Fruit fly (Drosophila melanogaster) whole organism, embryonic: ENCODE data around the gene wit.

ENCODE experiments used
- Bgb ChIP-seq: fragments of 200-800 bp; sonication (Bioruptor generic); IDR thresholded peaks from 2 replicates; pipeline ENCODE4 v1.3.6; 2022; ENCODE audit warnings: missing biosample characterization, missing genetic modification characterization; ENCODE audit not compliant: partially characterized antibody
- CG11560 ChIP-seq: fragments of 200-800 bp; sonication (Bioruptor generic); IDR thresholded peaks from 3 replicates; pipeline ENCODE4 v1.3.6; 2022; ENCODE audit warnings: missing biosample characterization, missing genetic modification characterization
- CG12236 ChIP-seq: fragments of 200-800 bp; sonication (Bioruptor generic); optimal IDR thresholded peaks from 2 replicates; lab custom pipeline; 2016; ENCODE audit warnings: missing biosample characterization, missing genetic modification characterization
- CG14710 ChIP-seq: fragments of 200-800 bp; sonication (Bioruptor generic); optimal IDR thresholded peaks from 3 replicates; lab custom pipeline; 2019; ENCODE audit warnings: missing biosample characterization, mild to moderate bottlenecking, missing genetic modification characterization, moderate library complexity
- CG15073 ChIP-seq: fragments of 200-800 bp; sonication (Bioruptor generic); optimal IDR thresholded peaks from 2 replicates; lab custom pipeline; 2016; ENCODE audit warnings: missing biosample characterization, missing genetic modification characterization
- CG15514 ChIP-seq: fragments of 200-800 bp; sonication (Bioruptor generic); optimal IDR thresholded peaks from 3 replicates; lab custom pipeline; 2017; ENCODE audit warnings: missing biosample characterization, missing genetic modification characterization, mild to moderate bottlenecking, moderate library complexity, missing genetic modification reagents
- CG16863 ChIP-seq: fragments of 200-800 bp; sonication (Bioruptor generic); optimal IDR thresholded peaks from 3 replicates; lab custom pipeline; 2016; ENCODE audit warnings: missing biosample characterization, missing genetic modification characterization
- CG17385 ChIP-seq: fragments of 200-800 bp; sonication (Bioruptor generic); optimal IDR thresholded peaks from 3 replicates; lab custom pipeline; 2018; ENCODE audit warnings: missing biosample characterization, mild to moderate bottlenecking, missing genetic modification characterization
- CG18476 ChIP-seq: fragments of 200-800 bp; sonication (Bioruptor generic); optimal IDR thresholded peaks from 2 replicates; lab custom pipeline; 2016; ENCODE audit warnings: missing biosample characterization, mild to moderate bottlenecking, missing genetic modification characterization
- CG2875 ChIP-seq: fragments of 200-800 bp; sonication (Bioruptor generic); optimal IDR thresholded peaks from 2 replicates; lab custom pipeline; 2017; ENCODE audit warnings: missing biosample characterization, mild to moderate bottlenecking, missing genetic modification characterization, missing genetic modification reagents
- CG3065 ChIP-seq: fragments of 200-800 bp; sonication (Bioruptor generic); optimal IDR thresholded peaks from 2 replicates; lab custom pipeline; 2016; ENCODE audit warnings: missing biosample characterization, missing genetic modification characterization
- CG31365 ChIP-seq: fragments of 200-800 bp; sonication (Bioruptor generic); optimal IDR thresholded peaks from 2 replicates; lab custom pipeline; 2018; ENCODE audit warnings: missing biosample characterization, mild to moderate bottlenecking, missing genetic modification characterization
- CG7928 ChIP-seq: fragments of 200-800 bp; sonication (Bioruptor generic); optimal IDR thresholded peaks from 2 replicates; lab custom pipeline; 2017; ENCODE audit warnings: missing biosample characterization, mild to moderate bottlenecking, missing genetic modification characterization
- CG8478 ChIP-seq: fragments of >200 bp; optimal IDR thresholded peaks from 2 replicates; lab custom pipeline; 2018
- D19B ChIP-seq: fragments of 200-800 bp; sonication (Bioruptor generic); optimal IDR thresholded peaks from 2 replicates; lab custom pipeline; 2017; ENCODE audit warnings: missing biosample characterization, mild to moderate bottlenecking, missing genetic modification characterization
- Dad ChIP-seq: fragments of 200-800 bp; sonication (Bioruptor generic); optimal IDR thresholded peaks from 3 replicates; lab custom pipeline; 2016; ENCODE audit warnings: missing biosample characterization, missing genetic modification characterization
- Doc2 ChIP-seq: fragments of 200-800 bp; sonication (Bioruptor generic); IDR thresholded peaks from 2 replicates; pipeline ENCODE4 v1.3.6; 2022; ENCODE audit warnings: missing biosample characterization, missing genetic modification characterization
- Fer2 ChIP-seq: fragments of 200-800 bp; sonication (Bioruptor generic); optimal IDR thresholded peaks from 2 replicates; lab custom pipeline; 2018; ENCODE audit warnings: missing biosample characterization, mild to moderate bottlenecking, missing genetic modification characterization, moderate library complexity
- GATAe ChIP-seq: fragments of 200-800 bp; sonication (Bioruptor generic); conservative IDR thresholded peaks from 2 replicates; pipeline ENCODE4 v1.3.6; 2022; ENCODE audit warnings: missing biosample characterization, missing genetic modification characterization
- H2.0 ChIP-seq: fragments of 200-800 bp; sonication (Bioruptor generic); IDR thresholded peaks from 2 replicates; pipeline ENCODE4 v1.3.6; 2022; ENCODE audit warnings: missing biosample characterization, missing genetic modification characterization
- Hey ChIP-seq: fragments of 200-800 bp; sonication (Bioruptor generic); optimal IDR thresholded peaks from 3 replicates; lab custom pipeline; 2018; ENCODE audit warnings: missing biosample characterization, mild to moderate bottlenecking, missing genetic modification characterization
- Hmx ChIP-seq: fragments of 200-800 bp; sonication (Bioruptor generic); optimal IDR thresholded peaks from 2 replicates; lab custom pipeline; 2016; ENCODE audit warnings: missing biosample characterization, missing genetic modification characterization
- MESR4 ChIP-seq: fragments of 200-800 bp; sonication (Bioruptor generic); optimal IDR thresholded peaks from 2 replicates; lab custom pipeline; 2018; ENCODE audit warnings: missing biosample characterization, mild to moderate bottlenecking, missing genetic modification characterization, moderate library complexity
- Nf-YB ChIP-seq: fragments of 200-800 bp; sonication (Bioruptor generic); optimal IDR thresholded peaks from 3 replicates; lab custom pipeline; 2019; ENCODE audit warnings: missing biosample characterization, mild to moderate bottlenecking, missing genetic modification characterization, moderate library complexity
- PHDP ChIP-seq: fragments of 200-800 bp; sonication (Bioruptor generic); optimal IDR thresholded peaks from 3 replicates; lab custom pipeline; 2018; ENCODE audit warnings: missing biosample characterization, mild to moderate bottlenecking, missing genetic modification characterization, moderate library complexity
- Trl ChIP-seq, 3 experiments: fragments of >200 bp in 2 of 3; fragments of 200-800 bp in 1 of 3; sonication (Bioruptor generic) in 1 of 3; optimal IDR thresholded peaks; 2 replicates in 1 of 3; 3 replicates in 2 of 3; lab custom pipeline; 2016 to 2017; ENCODE audit warnings: missing biosample characterization in 1 of 3, missing genetic modification characterization in 1 of 3
- YL-1 ChIP-seq: fragments of 200-800 bp; sonication (Bioruptor generic); optimal IDR thresholded peaks from 3 replicates; lab custom pipeline; 2017; ENCODE audit warnings: missing biosample characterization, mild to moderate bottlenecking, missing genetic modification characterization
- ash1 ChIP-seq: fragments of 200-800 bp; sonication (Bioruptor generic); optimal IDR thresholded peaks from 2 replicates; lab custom pipeline; 2018; ENCODE audit warnings: missing biosample characterization, mild to moderate bottlenecking, missing genetic modification characterization
- bbx ChIP-seq: fragments of 200-800 bp; sonication (Bioruptor generic); IDR thresholded peaks from 2 replicates; pipeline ENCODE4 v1.3.6; 2022; ENCODE audit warnings: missing biosample characterization, missing genetic modification characterization; ENCODE audit not compliant: partially characterized antibody
- cg ChIP-seq: fragments of 200-800 bp; sonication (Bioruptor generic); optimal IDR thresholded peaks from 3 replicates; lab custom pipeline; 2019; ENCODE audit warnings: missing biosample characterization, mild to moderate bottlenecking, missing genetic modification characterization, moderate library complexity
- chif ChIP-seq, 2 experiments: fragments of 200-800 bp; sonication (Bioruptor generic); optimal IDR thresholded peaks; 3 replicates each; lab custom pipeline; 2016; ENCODE audit warnings: missing biosample characterization in 2 of 2, missing genetic modification characterization in 2 of 2
- corto ChIP-seq: fragments of 200-800 bp; sonication (Bioruptor generic); optimal IDR thresholded peaks from 2 replicates; lab custom pipeline; 2016; ENCODE audit warnings: missing biosample characterization, mild to moderate bottlenecking, missing genetic modification characterization, moderate library complexity
- gfzf ChIP-seq: fragments of 200-800 bp; sonication (Bioruptor generic); optimal IDR thresholded peaks from 2 replicates; lab custom pipeline; 2016; ENCODE audit warnings: missing biosample characterization, mild to moderate bottlenecking, missing genetic modification characterization, moderate library complexity
- grau ChIP-seq: fragments of 200-800 bp; optimal IDR thresholded peaks from 3 replicates; lab custom pipeline; 2019; ENCODE audit warnings: missing biosample characterization, mild to moderate bottlenecking, missing genetic modification characterization, moderate library complexity
- grn ChIP-seq: fragments of 200-800 bp; sonication (Bioruptor generic); optimal IDR thresholded peaks from 3 replicates; lab custom pipeline; 2017; ENCODE audit warnings: missing biosample characterization, missing genetic modification characterization
- klu ChIP-seq: fragments of 200-800 bp; sonication (Bioruptor generic); IDR thresholded peaks from 2 replicates; pipeline ENCODE4 v1.3.6; 2022; ENCODE audit warnings: missing biosample characterization, missing genetic modification characterization
- lilli ChIP-seq: fragments of 200-800 bp; sonication (Bioruptor generic); optimal IDR thresholded peaks from 3 replicates; lab custom pipeline; 2016; ENCODE audit warnings: missing biosample characterization, missing genetic modification characterization
- lov ChIP-seq, 2 experiments: fragments of 200-800 bp in 1 of 2; fragments of >200 bp in 1 of 2; sonication (Bioruptor generic) in 1 of 2; IDR thresholded peaks in 1 of 2; optimal IDR thresholded peaks in 1 of 2; 2 replicates in 1 of 2; 3 replicates in 1 of 2; pipeline versions ENCODE4 v1.3.6 to Lab custom; 2017 to 2022; ENCODE audit warnings: missing biosample characterization in 1 of 2, missing genetic modification characterization in 1 of 2
- luna ChIP-seq: fragments of 200-800 bp; sonication (Bioruptor generic); optimal IDR thresholded peaks from 2 replicates; lab custom pipeline; 2016; ENCODE audit warnings: missing biosample characterization, missing genetic modification characterization
- mam ChIP-seq: fragments of 200-800 bp; sonication (Bioruptor generic); optimal IDR thresholded peaks from 3 replicates; lab custom pipeline; 2016; ENCODE audit warnings: missing biosample characterization, missing genetic modification characterization
- nerfin-1 ChIP-seq: fragments of 200-800 bp; sonication (Bioruptor generic); optimal IDR thresholded peaks from 3 replicates; lab custom pipeline; 2019; ENCODE audit warnings: missing biosample characterization, mild to moderate bottlenecking, missing genetic modification characterization, moderate library complexity
- oc ChIP-seq: fragments of 200-800 bp; sonication (Bioruptor generic); optimal IDR thresholded peaks from 2 replicates; lab custom pipeline; 2018; ENCODE audit warnings: missing biosample characterization, mild to moderate bottlenecking, missing genetic modification characterization, moderate library complexity
- ranshi ChIP-seq: fragments of 200-800 bp; sonication (Bioruptor generic); IDR thresholded peaks from 2 replicates; pipeline ENCODE4 v1.3.6; 2022; ENCODE audit warnings: missing biosample characterization, missing genetic modification characterization
- rib ChIP-seq: fragments of 200-800 bp; sonication (Bioruptor generic); IDR thresholded peaks from 2 replicates; pipeline ENCODE4 v1.3.6; 2022; ENCODE audit warnings: missing biosample characterization, missing genetic modification characterization
- sisA ChIP-seq: fragments of 200-800 bp; sonication (Bioruptor generic); IDR thresholded peaks from 2 replicates; pipeline ENCODE4 v1.3.6; 2022; ENCODE audit warnings: missing biosample characterization, missing genetic modification characterization
- sqz ChIP-seq: fragments of 200-800 bp; sonication (Bioruptor generic); optimal IDR thresholded peaks from 3 replicates; lab custom pipeline; 2018; ENCODE audit warnings: missing biosample characterization, mild to moderate bottlenecking, missing genetic modification characterization
- tgo ChIP-seq: fragments of 200-800 bp; sonication (Bioruptor generic); IDR thresholded peaks from 3 replicates; pipeline ENCODE4 v1.3.6; 2022; ENCODE audit warnings: missing biosample characterization, missing genetic modification characterization
- tio ChIP-seq: fragments of 200-800 bp; sonication (Bioruptor generic); optimal IDR thresholded peaks from 2 replicates; lab custom pipeline; 2017; ENCODE audit warnings: missing biosample characterization, missing genetic modification characterization, inconsistent platforms
- tna ChIP-seq: fragments of 200-800 bp; sonication (Bioruptor generic); IDR thresholded peaks from 2 replicates; pipeline ENCODE4 v1.3.6; 2022; ENCODE audit warnings: missing biosample characterization, missing genetic modification characterization; ENCODE audit not compliant: partially characterized antibody

Gene wit

DNA sequence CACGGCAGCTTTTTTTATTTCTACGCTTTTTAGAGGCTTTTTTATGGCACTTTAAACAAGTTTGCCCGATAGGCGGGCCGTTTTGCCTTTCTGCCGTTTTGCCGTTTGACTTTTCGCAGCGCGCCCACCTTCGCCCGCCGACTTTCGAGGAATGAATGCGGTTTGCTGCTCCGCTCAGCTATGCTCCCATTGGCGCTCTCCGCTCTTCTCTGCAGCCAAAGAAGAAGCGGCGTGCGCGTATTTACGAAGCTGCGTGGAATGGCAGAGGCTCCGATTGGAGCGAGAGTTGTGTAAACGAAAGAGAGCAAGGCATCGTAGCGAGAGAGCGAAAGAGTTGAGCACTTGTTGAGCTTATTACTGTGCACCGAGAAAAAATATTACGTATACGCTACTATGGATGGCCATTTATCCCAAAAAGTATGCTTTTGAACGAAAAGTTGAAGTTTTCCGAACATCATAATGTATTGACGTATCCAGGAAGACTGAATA lies at the start of gene wit (continued):
- no peak for TF ChIP-seq CG15073 (GFP tag; lab: Kevin White, UChicago)
- TF ChIP-seq Doc2 (GFP tag; lab: Robert Waterston, UW) = no peak
- TF ChIP-seq gfzf = peak; percentile 32
- no peak for TF ChIP-seq Dad (GFP tag; lab: Kevin White, UChicago)
- no peak for TF ChIP-seq klu (GFP tag; lab: Robert Waterston, UW)
- TF ChIP-seq sisA = peak; percentile 16; the same call in 1 of the 2 replicates
- TF ChIP-seq CG3065 (GFP tag; lab: Kevin White, UChicago) = no peak
- TF ChIP-seq CG14710 = no peak
- TF ChIP-seq MESR4 (GFP tag; lab: Kevin White, UChicago) = no peak
- TF ChIP-seq GATAe (GFP tag; lab: Robert Waterston, UW) = no peak
- no peak for TF ChIP-seq CG11560 (tag; lab: Robert Waterston, UW)
- no peak for TF ChIP-seq tio (GFP tag; lab: Kevin White, UChicago)
- no peak for TF ChIP-seq Hey (tag; lab: Kevin White, UChicago)
- peak; percentile 25 for TF ChIP-seq lilli (GFP tag; lab: Kevin White, UChicago)
- no peak for TF ChIP-seq oc (tag; lab: Kevin White, UChicago)
- no peak for TF ChIP-seq CG7928 (GFP tag; lab: Kevin White, UChicago)
- TF ChIP-seq CG8478 (lab: Kevin White, UChicago) = no peak
- peak; percentile 47 for TF ChIP-seq PHDP (tag; lab: Kevin White, UChicago)
- TF ChIP-seq CG17385 = peak; percentile 73
- peak; percentile 22 for TF ChIP-seq mam (GFP tag; lab: Kevin White, UChicago)
- peak; percentile 52 for TF ChIP-seq CG15514
- no peak for TF ChIP-seq CG31365
- peak; percentile 38 for TF ChIP-seq corto
- peak; percentile 56; the same call in 1 of the 2 replicates for TF ChIP-seq rib (GFP tag; lab: Robert Waterston, UW)
- TF ChIP-seq bbx (GFP tag; lab: Robert Waterston, UW) = peak; percentile 41; the same call in 1 of the 2 replicates
- peak; percentile 40 for TF ChIP-seq CG2875 (GFP tag; lab: Kevin White, UChicago)
- TF ChIP-seq lov (optimal IDR thresholded peaks at IDR 0.05; lab: Kevin White, UChicago) = no peak
- no peak for TF ChIP-seq lov (GFP tag; IDR thresholded peaks at IDR 0.05; lab: Robert Waterston, UW)
- TF ChIP-seq ash1 (GFP tag; lab: Kevin White, UChicago) = no peak
- no peak for TF ChIP-seq CG12236 (GFP tag; lab: Kevin White, UChicago)
- no peak for TF ChIP-seq D19B (GFP tag; lab: Kevin White, UChicago)
- peak; percentile 90 to 95 for TF ChIP-seq Trl (optimal IDR thresholded peaks at IDR 0.05; lab: Kevin White, UChicago)
- peak; percentile 59 for TF ChIP-seq Trl (GFP tag; optimal IDR thresholded peaks at IDR 0.05; lab: Kevin White, UChicago)
- no peak for TF ChIP-seq grn
- TF ChIP-seq grau = no peak
- no peak for TF ChIP-seq Fer2 (tag; lab: Kevin White, UChicago)
- peak; percentile 53 for TF ChIP-seq sqz (GFP tag; lab: Kevin White, UChicago)
- TF ChIP-seq Hmx (GFP tag; lab: Kevin White, UChicago) = no peak
- no peak; the same call in 1 of the 2 replicates for TF ChIP-seq H2.0 (GFP tag; lab: Robert Waterston, UW)
- TF ChIP-seq chif (GFP tag; optimal IDR thresholded peaks at IDR 0.05; lab: Kevin White, UChicago) = no peak
- no peak for TF ChIP-seq cg (GFP tag; lab: Kevin White, UChicago)
- TF ChIP-seq luna = no peak
- TF ChIP-seq CG16863 (GFP tag; lab: Kevin White, UChicago) = no peak
- TF ChIP-seq YL-1 = peak; percentile 9
- no peak for TF ChIP-seq tna (GFP tag; lab: Robert Waterston, UW)
- peak; percentile 41 for TF ChIP-seq Nf-YB (GFP tag; lab: Kevin White, UChicago)
- TF ChIP-seq tgo (GFP tag; lab: Robert Waterston, UW) = 0 out of 3 replicates have a peak, but pooled peaks have one; percentile 19
- TF ChIP-seq Bgb (GFP tag; lab: Robert Waterston, UW) = peak; percentile 49
- TF ChIP-seq nerfin-1 (tag; lab: Kevin White, UChicago) = no peak
- no peak for TF ChIP-seq CG18476 (GFP tag; lab: Kevin White, UChicago)
- TF ChIP-seq ranshi (GFP tag; lab: Robert Waterston, UW) = peak; percentile 11; the same call in 1 of the 2 replicates
